Fruit fly (Drosophila melanogaster) whole organism, embryonic: ENCODE results near the gene dpr20.

Experiments used
- B-H1 ChIP-seq: fragments of 200-800 bp; sonication (Bioruptor generic); IDR thresholded peaks from 3 replicates; pipeline ENCODE4 v1.3.6; 2022; ENCODE audit warnings: missing biosample characterization, missing genetic modification characterization
- BEAF-32 ChIP-seq: fragments of 200-800 bp; sonication (Bioruptor generic); optimal IDR thresholded peaks from 3 replicates; lab custom pipeline; 2017; ENCODE audit warnings: missing biosample characterization, missing genetic modification characterization, mild to moderate bottlenecking, moderate library complexity, missing genetic modification reagents
- Bteb2 ChIP-seq: fragments of 200-800 bp; sonication (Bioruptor generic); optimal IDR thresholded peaks from 2 replicates; lab custom pipeline; 2016; ENCODE audit warnings: missing biosample characterization, missing genetic modification characterization
- CG10366 ChIP-seq: fragments of 200-800 bp; sonication (Bioruptor generic); IDR thresholded peaks from 2 replicates; pipeline ENCODE4 v1.3.6; 2022; ENCODE audit warnings: missing biosample characterization, missing genetic modification characterization
- CG12219 ChIP-seq: fragments of 200-800 bp; sonication (Bioruptor generic); optimal IDR thresholded peaks from 3 replicates; lab custom pipeline; 2018; ENCODE audit warnings: missing biosample characterization, mild to moderate bottlenecking, missing genetic modification characterization
- CG12659 ChIP-seq: fragments of 200-800 bp; sonication (Bioruptor generic); optimal IDR thresholded peaks from 3 replicates; lab custom pipeline; 2017; ENCODE audit warnings: mild to moderate bottlenecking, missing biosample characterization, missing genetic modification reagents, missing genetic modification characterization
- CG12942 ChIP-seq: fragments of 200-800 bp; sonication (Bioruptor generic); optimal IDR thresholded peaks from 3 replicates; lab custom pipeline; 2016; ENCODE audit warnings: missing biosample characterization, missing genetic modification characterization
- CG13424 ChIP-seq: fragments of 200-800 bp; sonication (Bioruptor generic); optimal IDR thresholded peaks from 2 replicates; lab custom pipeline; 2019; ENCODE audit warnings: missing biosample characterization, mild to moderate bottlenecking, missing genetic modification characterization, moderate library complexity
- CG14050 ChIP-seq: fragments of 200-800 bp; sonication (Bioruptor generic); IDR thresholded peaks from 3 replicates; pipeline ENCODE4 v1.3.6; 2022; ENCODE audit warnings: missing biosample characterization, missing genetic modification characterization
- CG15479 ChIP-seq: fragments of 200-800 bp; sonication (Bioruptor generic); optimal IDR thresholded peaks from 3 replicates; lab custom pipeline; 2019; ENCODE audit warnings: missing biosample characterization, mild to moderate bottlenecking, missing genetic modification characterization, moderate library complexity
- CG15601 ChIP-seq: fragments of 200-800 bp; sonication (Bioruptor generic); optimal IDR thresholded peaks from 3 replicates; lab custom pipeline; 2019; ENCODE audit warnings: missing biosample characterization, mild to moderate bottlenecking, missing genetic modification characterization, moderate library complexity
- CG17829 ChIP-seq: fragments of 200-800 bp; optimal IDR thresholded peaks from 2 replicates; lab custom pipeline; 2019; ENCODE audit warnings: missing biosample characterization, mild to moderate bottlenecking, missing genetic modification characterization, moderate library complexity
- CG18011 ChIP-seq: fragments of 200-800 bp; sonication (Bioruptor generic); optimal IDR thresholded peaks from 2 replicates; lab custom pipeline; 2017; ENCODE audit warnings: missing biosample characterization, missing genetic modification characterization, mild to moderate bottlenecking, moderate library complexity, missing genotype
- CG2712 ChIP-seq: fragments of 200-800 bp; optimal IDR thresholded peaks from 3 replicates; lab custom pipeline; 2019; ENCODE audit warnings: missing biosample characterization, mild to moderate bottlenecking, missing genetic modification characterization, moderate library complexity
- CG42726 ChIP-seq: fragments of 200-800 bp; sonication (Bioruptor generic); IDR thresholded peaks from 2 replicates; pipeline ENCODE4 v1.3.6; 2022; ENCODE audit warnings: missing biosample characterization, missing genetic modification characterization; ENCODE audit not compliant: partially characterized antibody
- CG4328 ChIP-seq: fragments of 200-800 bp; sonication (Bioruptor generic); optimal IDR thresholded peaks from 3 replicates; lab custom pipeline; 2017; ENCODE audit warnings: missing biosample characterization, missing genetic modification reagents, missing genetic modification characterization
- CG6254 ChIP-seq: fragments of 200-800 bp; sonication (Bioruptor generic); optimal IDR thresholded peaks from 3 replicates; lab custom pipeline; 2017; ENCODE audit warnings: mild to moderate bottlenecking, missing biosample characterization, missing genetic modification reagents, missing genetic modification characterization
- CG6791 ChIP-seq: fragments of 200-800 bp; sonication (Bioruptor generic); IDR thresholded peaks from 3 replicates; pipeline ENCODE4 v1.3.6; 2022; ENCODE audit warnings: missing biosample characterization, missing genetic modification characterization; ENCODE audit not compliant: partially characterized antibody
- CG7786 ChIP-seq: fragments of 200-800 bp; sonication (Bioruptor generic); optimal IDR thresholded peaks from 2 replicates; lab custom pipeline; 2016; ENCODE audit warnings: missing biosample characterization, missing genetic modification characterization
- CG8281 ChIP-seq: fragments of 200-800 bp; sonication (Bioruptor generic); optimal IDR thresholded peaks from 2 replicates; lab custom pipeline; 2018; ENCODE audit warnings: missing biosample characterization, mild to moderate bottlenecking, missing genetic modification characterization, moderate library complexity
- CHES-1-like ChIP-seq: fragments of 200-800 bp; sonication (Bioruptor generic); optimal IDR thresholded peaks from 2 replicates; lab custom pipeline; 2016; ENCODE audit warnings: missing biosample characterization, missing genetic modification characterization
- Deaf1 ChIP-seq: fragments of 200-800 bp; optimal IDR thresholded peaks from 3 replicates; lab custom pipeline; 2019; ENCODE audit warnings: missing biosample characterization, mild to moderate bottlenecking, missing genetic modification characterization, moderate library complexity
- GATAe ChIP-seq: fragments of 200-800 bp; sonication (Bioruptor generic); conservative IDR thresholded peaks from 2 replicates; pipeline ENCODE4 v1.3.6; 2022; ENCODE audit warnings: missing biosample characterization, missing genetic modification characterization
- Hr78 ChIP-seq, 2 experiments: fragments of 200-800 bp in 1 of 2; fragments of >200 bp in 1 of 2; sonication (Bioruptor generic) in 1 of 2; optimal IDR thresholded peaks; 2 replicates each; lab custom pipeline; 2017 to 2019; ENCODE audit warnings: missing biosample characterization in 2 of 2, missing genetic modification characterization in 2 of 2, mild to moderate bottlenecking in 1 of 2, moderate library complexity in 1 of 2
- MTF-1 ChIP-seq: fragments of 200-800 bp; sonication (Bioruptor generic); optimal IDR thresholded peaks from 2 replicates; lab custom pipeline; 2018; ENCODE audit warnings: missing biosample characterization, mild to moderate bottlenecking, missing genetic modification characterization, borderline replicate concordance
- Mes4 ChIP-seq: fragments of 200-800 bp; sonication (Bioruptor generic); optimal IDR thresholded peaks from 2 replicates; lab custom pipeline; 2016; ENCODE audit warnings: missing biosample characterization, missing genetic modification characterization
- Myb ChIP-seq: fragments of 200-800 bp; sonication (Bioruptor generic); optimal IDR thresholded peaks from 2 replicates; lab custom pipeline; 2016; ENCODE audit warnings: missing biosample characterization, missing genetic modification characterization
- NC2α ChIP-seq: fragments of 200-800 bp; sonication (Bioruptor generic); optimal IDR thresholded peaks from 2 replicates; lab custom pipeline; 2016; ENCODE audit warnings: missing biosample characterization, missing genetic modification characterization
- Poxn ChIP-seq: fragments of 200-800 bp; sonication (Bioruptor generic); IDR thresholded peaks from 2 replicates; pipeline ENCODE4 v1.3.6; 2022; ENCODE audit warnings: missing biosample characterization, missing genetic modification characterization
- al ChIP-seq: fragments of 200-800 bp; sonication (Bioruptor generic); IDR thresholded peaks from 2 replicates; pipeline ENCODE4 v1.3.6; 2022; ENCODE audit warnings: missing biosample characterization, missing genetic modification characterization
- ara ChIP-seq: fragments of 200-800 bp; sonication (Bioruptor generic); IDR thresholded peaks from 2 replicates; pipeline ENCODE4 v1.3.6; 2022; ENCODE audit warnings: missing biosample characterization, missing genetic modification characterization
- crp ChIP-seq, 2 experiments: fragments of 200-800 bp; sonication (Bioruptor generic); optimal IDR thresholded peaks; 2 replicates in 1 of 2; 3 replicates in 1 of 2; lab custom pipeline; 2017; ENCODE audit warnings: missing biosample characterization in 2 of 2, missing genetic modification characterization in 2 of 2, mild to moderate bottlenecking in 1 of 2, moderate library complexity in 1 of 2
- fd3F ChIP-seq: fragments of 200-800 bp; sonication (Bioruptor generic); optimal IDR thresholded peaks from 2 replicates; lab custom pipeline; 2018; ENCODE audit warnings: missing biosample characterization, mild to moderate bottlenecking, missing genetic modification characterization, moderate library complexity
- gsb ChIP-seq: fragments of 200-800 bp; sonication (Bioruptor generic); IDR thresholded peaks from 2 replicates; pipeline ENCODE4 v1.3.6; 2022; ENCODE audit warnings: missing biosample characterization, missing genetic modification characterization
- hb ChIP-seq: fragments of 200-800 bp; sonication (Bioruptor generic); IDR thresholded peaks from 3 replicates; pipeline ENCODE4 v1.3.6; 2022; ENCODE audit warnings: missing biosample characterization, missing genetic modification characterization; ENCODE audit not compliant: partially characterized antibody
- her ChIP-seq: fragments of 200-800 bp; sonication (Bioruptor generic); optimal IDR thresholded peaks from 2 replicates; lab custom pipeline; 2016; ENCODE audit warnings: missing biosample characterization, missing genetic modification characterization
- hth ChIP-seq: fragments of >200 bp; optimal IDR thresholded peaks from 2 replicates; lab custom pipeline; 2017; ENCODE audit warnings: inconsistent platforms
- kni ChIP-seq: fragments of 200-800 bp; sonication (Bioruptor generic); optimal IDR thresholded peaks from 3 replicates; lab custom pipeline; 2017; ENCODE audit warnings: mild to moderate bottlenecking, missing biosample characterization, missing genetic modification reagents, missing genetic modification characterization
- lilli ChIP-seq: fragments of 200-800 bp; sonication (Bioruptor generic); optimal IDR thresholded peaks from 3 replicates; lab custom pipeline; 2016; ENCODE audit warnings: missing biosample characterization, missing genetic modification characterization
- maf-S ChIP-seq: fragments of 200-800 bp; sonication (Bioruptor generic); optimal IDR thresholded peaks from 2 replicates; lab custom pipeline; 2016; ENCODE audit warnings: missing biosample characterization, missing genetic modification characterization
- nerfin-1 ChIP-seq: fragments of 200-800 bp; sonication (Bioruptor generic); optimal IDR thresholded peaks from 3 replicates; lab custom pipeline; 2019; ENCODE audit warnings: missing biosample characterization, mild to moderate bottlenecking, missing genetic modification characterization, moderate library complexity
- odd ChIP-seq: fragments of 200-800 bp; sonication (Bioruptor generic); optimal IDR thresholded peaks from 2 replicates; lab custom pipeline; 2017; ENCODE audit warnings: missing biosample characterization, mild to moderate bottlenecking, missing genetic modification characterization
- pzg ChIP-seq: fragments of 200-800 bp; sonication (Bioruptor generic); optimal IDR thresholded peaks from 3 replicates; lab custom pipeline; 2018; ENCODE audit warnings: missing biosample characterization, mild to moderate bottlenecking, missing genetic modification characterization, moderate library complexity
- scrt ChIP-seq: fragments of 200-800 bp; sonication (Bioruptor generic); optimal IDR thresholded peaks from 2 replicates; lab custom pipeline; 2018; ENCODE audit warnings: missing biosample characterization, mild to moderate bottlenecking, missing genetic modification characterization, moderate library complexity
- sqz ChIP-seq: fragments of 200-800 bp; sonication (Bioruptor generic); optimal IDR thresholded peaks from 3 replicates; lab custom pipeline; 2018; ENCODE audit warnings: missing biosample characterization, mild to moderate bottlenecking, missing genetic modification characterization
- stc ChIP-seq: fragments of 200-800 bp; sonication (Bioruptor generic); IDR thresholded peaks from 2 replicates; pipeline ENCODE4 v1.3.6; 2022; ENCODE audit warnings: missing biosample characterization, missing genetic modification characterization
- tx ChIP-seq: fragments of 200-800 bp; sonication (Bioruptor generic); optimal IDR thresholded peaks from 2 replicates; lab custom pipeline; 2016; ENCODE audit warnings: missing biosample characterization, missing genetic modification characterization
- unc-4 ChIP-seq: fragments of 200-800 bp; sonication (Bioruptor generic); IDR thresholded peaks from 2 replicates; pipeline ENCODE4 v1.3.6; 2022; ENCODE audit warnings: missing biosample characterization, missing genetic modification characterization; ENCODE audit not compliant: partially characterized antibody
- vnd ChIP-seq: fragments of 200-800 bp; sonication (Bioruptor generic); IDR thresholded peaks from 3 replicates; pipeline ENCODE4 v1.3.6; 2022; ENCODE audit warnings: missing biosample characterization, missing genetic modification characterization; ENCODE audit not compliant: partially characterized antibody

dpr20 gene

DNA sequence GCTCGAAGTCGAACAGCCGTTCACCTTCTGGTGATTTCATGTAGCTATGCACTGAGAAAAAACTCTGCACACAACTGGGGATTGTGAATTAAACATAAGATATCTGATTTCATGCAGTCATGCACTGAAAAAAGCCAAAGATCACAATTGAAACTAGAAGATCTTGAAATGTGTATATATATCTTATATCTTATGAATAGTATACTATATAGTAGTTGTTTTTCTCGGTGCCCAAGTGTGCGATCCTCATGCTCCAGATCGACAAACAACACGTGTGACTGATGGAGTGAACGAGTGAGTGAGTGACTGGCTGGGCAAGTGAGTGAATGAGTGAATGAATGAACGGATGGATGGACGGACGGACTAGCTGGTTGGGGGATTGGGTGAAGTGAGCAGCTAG, 35.1 kb downstream of the dpr20 start (continued):
- TF ChIP-seq nerfin-1 (tag; lab: Kevin White, UChicago), result peak; percentile 69
- no peak for TF ChIP-seq pzg (GFP tag; lab: Kevin White, UChicago)
- no peak for TF ChIP-seq sqz (GFP tag; lab: Kevin White, UChicago)
- TF ChIP-seq odd, result peak; percentile 31
- TF ChIP-seq CG6254 (GFP tag; lab: Kevin White, UChicago), result peak; percentile 77
- TF ChIP-seq Myb (GFP tag; lab: Kevin White, UChicago), result no peak
- no peak for TF ChIP-seq CG7786 (GFP tag; lab: Kevin White, UChicago)
- TF ChIP-seq Hr78 (GFP tag; optimal IDR thresholded peaks at IDR 0.05; lab: Kevin White, UChicago), result peak in 1 of 2 experiments; percentile 60
- peak; percentile 88 for TF ChIP-seq CG17829
- peak; percentile 55 for TF ChIP-seq lilli (GFP tag; lab: Kevin White, UChicago)
- peak; percentile 62 for TF ChIP-seq CG4328 (GFP tag; lab: Kevin White, UChicago)
- no peak for TF ChIP-seq MTF-1
- TF ChIP-seq unc-4 (GFP tag; lab: Robert Waterston, UW), result no peak
- TF ChIP-seq scrt (GFP tag; lab: Kevin White, UChicago), result no peak
- TF ChIP-seq hth (lab: Kevin White, UChicago), result no peak
- TF ChIP-seq CG15479 (GFP tag; lab: Kevin White, UChicago), result no peak
- TF ChIP-seq CG14050 (GFP tag; lab: Robert Waterston, UW), result peak; percentile 35; the same call in 1 of the 3 replicates
- TF ChIP-seq tx (GFP tag; lab: Kevin White, UChicago), result peak; percentile 14
- peak in 1 of 2 experiments; percentile 15 for TF ChIP-seq crp (GFP tag; optimal IDR thresholded peaks at IDR 0.05; lab: Kevin White, UChicago)
- TF ChIP-seq maf-S (GFP tag; lab: Kevin White, UChicago), result no peak
- TF ChIP-seq CG15601 (tag; lab: Kevin White, UChicago), result peak; percentile 61
- no peak for TF ChIP-seq CG6791 (GFP tag; lab: Robert Waterston, UW)
- no peak for TF ChIP-seq Poxn (GFP tag; lab: Robert Waterston, UW)
- no peak for TF ChIP-seq vnd (GFP tag; lab: Robert Waterston, UW)
- peak; percentile 10 for TF ChIP-seq fd3F
- no peak for TF ChIP-seq NC2α (GFP tag; lab: Kevin White, UChicago)
- peak; percentile 57 for TF ChIP-seq CG13424 (tag; lab: Kevin White, UChicago)
- peak; percentile 45; the same call in 1 of the 2 replicates for TF ChIP-seq al
- peak; percentile 53; the same call in 1 of the 2 replicates for TF ChIP-seq stc (GFP tag; lab: Robert Waterston, UW)
- peak; percentile 100 for TF ChIP-seq CG8281
- TF ChIP-seq BEAF-32 (GFP tag; lab: Kevin White, UChicago), result no peak
- peak; percentile 25 for TF ChIP-seq kni (GFP tag; lab: Kevin White, UChicago)
- peak; percentile 10; the same call in 1 of the 3 replicates for TF ChIP-seq B-H1 (GFP tag; lab: Robert Waterston, UW)
- TF ChIP-seq CG10366 (GFP tag; lab: Robert Waterston, UW), result peak; percentile 33
- no peak for TF ChIP-seq CG12942 (GFP tag; lab: Kevin White, UChicago)
- peak; percentile 86 for TF ChIP-seq ara (GFP tag; lab: Robert Waterston, UW)
- TF ChIP-seq Mes4 (GFP tag; lab: Kevin White, UChicago), result no peak
- TF ChIP-seq CG2712 (tag; lab: Kevin White, UChicago), result peak; percentile 88
- TF ChIP-seq CG42726 (GFP tag; lab: Robert Waterston, UW), result no peak
- no peak for TF ChIP-seq hb
- no peak for TF ChIP-seq CG18011 (GFP tag; lab: Kevin White, UChicago)
- peak; percentile 57 for TF ChIP-seq Deaf1 (tag; lab: Kevin White, UChicago)
- TF ChIP-seq gsb (GFP tag; lab: Robert Waterston, UW), result peak; percentile 41; the same call in 1 of the 2 replicates
- TF ChIP-seq her, result no peak
- TF ChIP-seq CHES-1-like (GFP tag; lab: Kevin White, UChicago), result no peak
- peak; percentile 16 for TF ChIP-seq Bteb2 (GFP tag; lab: Kevin White, UChicago)
- peak; percentile 43 for TF ChIP-seq CG12219
- peak; percentile 40 for TF ChIP-seq CG12659 (GFP tag; lab: Kevin White, UChicago)
- TF ChIP-seq GATAe (GFP tag; lab: Robert Waterston, UW), result no peak
